Fruit fly (Drosophila melanogaster): Measurements from ENCODE around the gene CG18088.

The CG18088 gene

DNA sequence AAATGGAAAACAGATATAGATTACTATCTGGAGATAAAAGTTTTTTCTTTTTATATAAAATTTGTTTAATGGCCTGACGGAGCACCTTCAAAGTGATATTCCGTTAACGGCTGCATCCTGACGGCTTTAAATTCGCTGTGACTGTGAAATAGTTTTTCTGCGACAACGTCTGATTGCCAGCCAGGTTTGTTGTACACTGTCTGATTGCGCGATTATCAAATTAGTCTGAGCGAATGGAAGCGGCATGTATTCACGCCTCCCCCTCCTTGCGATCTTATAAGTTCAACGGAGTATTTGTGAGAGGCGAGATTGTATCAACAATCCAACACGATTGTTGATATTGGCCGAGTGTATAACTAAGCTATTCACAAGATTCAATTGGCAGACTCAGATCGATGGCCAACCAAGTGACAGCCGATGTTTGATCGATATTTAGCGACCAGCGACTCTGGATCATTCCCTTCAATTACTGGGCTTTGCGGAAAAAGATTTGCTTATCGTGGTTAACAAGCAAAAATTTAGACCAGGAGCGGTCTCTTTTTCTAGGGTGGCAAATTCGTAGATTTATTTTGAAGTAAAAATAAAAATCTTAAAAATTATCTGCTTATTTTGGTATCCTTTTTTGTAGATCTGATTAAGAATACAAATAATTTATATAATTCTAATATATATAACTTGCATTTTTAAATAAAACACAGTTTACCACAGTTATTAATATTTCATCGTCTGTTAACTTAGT lies 11.6 kb upstream of the CG18088 start (continued):
- TF ChIP-seq Myb (GFP tag; optimal IDR thresholded peaks at IDR 0.05) = no peak
- TF ChIP-seq tin (GFP tag; optimal IDR thresholded peaks at IDR 0.05) = no peak
- no peak for TF ChIP-seq pnt (GFP tag; optimal IDR thresholded peaks at IDR 0.05)
- TF ChIP-seq CG16779 (GFP tag; IDR thresholded peaks at IDR 0.05) = no peak
- no peak for TF ChIP-seq CG5245 (GFP tag; optimal IDR thresholded peaks at IDR 0.05)
- no peak for TF ChIP-seq CG16813 (GFP tag; IDR thresholded peaks at IDR 0.05; ENCODE audit: partially characterized antibody)
- TF ChIP-seq E2f2 (GFP tag; IDR thresholded peaks at IDR 0.05) = no peak
- TF ChIP-seq Jarid2 (GFP tag; optimal IDR thresholded peaks at IDR 0.05) = no peak
- no peak for TF ChIP-seq Stat92E (GFP tag; optimal IDR thresholded peaks at IDR 0.05)
- TF ChIP-seq so (GFP tag; IDR thresholded peaks at IDR 0.05) = peak; percentile 14; the same call in 1 of the 3 replicates
- no peak for TF ChIP-seq Dll (GFP tag; IDR thresholded peaks at IDR 0.05; ENCODE audit: partially characterized antibody)
- peak; percentile 40 for TF ChIP-seq CG12769 (tag; optimal IDR thresholded peaks at IDR 0.05)
- no peak for TF ChIP-seq Dp (GFP tag; optimal IDR thresholded peaks at IDR 0.05)
- no peak for TF ChIP-seq fu2 (GFP tag; optimal IDR thresholded peaks at IDR 0.05)
- TF ChIP-seq CG4328 (GFP tag; optimal IDR thresholded peaks at IDR 0.05) = no peak
- no peak for TF ChIP-seq Meics (GFP tag; optimal IDR thresholded peaks at IDR 0.05)
- no peak for TF ChIP-seq CG5180 (GFP tag; optimal IDR thresholded peaks at IDR 0.05)
- no peak for TF ChIP-seq odd (GFP tag; optimal IDR thresholded peaks at IDR 0.05)
- TF ChIP-seq CG7357 (GFP tag; IDR thresholded peaks at IDR 0.05) = no peak
- TF ChIP-seq CG1832 (GFP tag; optimal IDR thresholded peaks at IDR 0.05) = no peak
- no peak for TF ChIP-seq ttk (GFP tag; IDR thresholded peaks at IDR 0.05)
- TF ChIP-seq CG10543 (GFP tag; optimal IDR thresholded peaks at IDR 0.05) = peak; percentile 1
- peak; percentile 73 for TF ChIP-seq Med (GFP tag)
- TF ChIP-seq Fer3 (tag; optimal IDR thresholded peaks at IDR 0.05) = no peak
- no peak for TF ChIP-seq CG17186 (GFP tag; optimal IDR thresholded peaks at IDR 0.05)
- no peak for TF ChIP-seq CG10462 (GFP tag; optimal IDR thresholded peaks at IDR 0.05)
- no peak for TF ChIP-seq NfI (GFP tag; optimal IDR thresholded peaks at IDR 0.05)
- TF ChIP-seq Kr (GFP tag; optimal IDR thresholded peaks at IDR 0.05) = no peak
- no peak for TF ChIP-seq crp (GFP tag; optimal IDR thresholded peaks at IDR 0.05)
- no peak for TF ChIP-seq Bdp1 (GFP tag; optimal IDR thresholded peaks at IDR 0.05)
- no peak for TF ChIP-seq Scr (GFP tag; IDR thresholded peaks at IDR 0.05; ENCODE audit: partially characterized antibody)
- TF ChIP-seq tap (tag; optimal IDR thresholded peaks at IDR 0.05) = no peak
- no peak for TF ChIP-seq Lim3 (GFP tag; IDR thresholded peaks at IDR 0.05)
- no peak for TF ChIP-seq CG6654 (GFP tag; optimal IDR thresholded peaks at IDR 0.05)
- TF ChIP-seq sima (GFP tag; optimal IDR thresholded peaks at IDR 0.05) = no peak
- no peak for TF ChIP-seq klu (GFP tag; IDR thresholded peaks at IDR 0.05)
- no peak for TF ChIP-seq CG3726 (GFP tag; IDR thresholded peaks at IDR 0.05)
- TF ChIP-seq CG13296 (GFP tag; optimal IDR thresholded peaks at IDR 0.05) = peak; percentile 26
- no peak for TF ChIP-seq HmgD (GFP tag; optimal IDR thresholded peaks at IDR 0.05)
- no peak for TF ChIP-seq CG14667 (GFP tag; IDR thresholded peaks at IDR 0.05)
- no peak for TF ChIP-seq CG32767 (GFP tag; IDR thresholded peaks at IDR 0.05)
- TF ChIP-seq bbx (GFP tag; IDR thresholded peaks at IDR 0.05; ENCODE audit: partially characterized antibody) = no peak
- TF ChIP-seq CG7556 (GFP tag; optimal IDR thresholded peaks at IDR 0.05) = no peak
- TF ChIP-seq Nf-YA (GFP tag; IDR thresholded peaks at IDR 0.05) = no peak
- TF ChIP-seq eyg (GFP tag; optimal IDR thresholded peaks at IDR 0.05) = no peak
- TF ChIP-seq CG6765 (GFP tag; optimal IDR thresholded peaks at IDR 0.05) = no peak
- no peak for TF ChIP-seq dmrt11E (tag; optimal IDR thresholded peaks at IDR 0.05)
- peak in 1 of 2 experiments; percentile 15 for TF ChIP-seq Pdp1 (GFP tag; optimal IDR thresholded peaks at IDR 0.05)
- no peak for TF ChIP-seq TFAM (GFP tag; optimal IDR thresholded peaks at IDR 0.05)

Measured in whole organism, embryonic.